Worm (Caenorhabditis elegans) whole organism, young adult: ENCODE measurements around the gene C05E11.3.

Source experiments
- B0336.3 ChIP-seq: fragments of 200-800 bp; sonication (Bioruptor generic); IDR thresholded peaks from 2 replicates; pipeline ENCODE4 v1.3.6; 2022; ENCODE audit warnings: missing genetic modification characterization, missing compliant biosample characterization
- F57A8.1 ChIP-seq: fragments of 200-800 bp; sonication (Bioruptor generic); optimal IDR thresholded peaks from 2 replicates; lab custom pipeline; 2018; ENCODE audit warnings: mild to moderate bottlenecking, missing genetic modification characterization, moderate library complexity, missing compliant biosample characterization
- T26A5.8 ChIP-seq: sonication (generic microtip); optimal IDR thresholded peaks from 2 replicates; lab custom pipeline; 2016; ENCODE audit warnings: missing genetic modification characterization, missing compliant biosample characterization
- Y67H2A.10 ChIP-seq: fragments of 200-800 bp; sonication (Bioruptor generic); conservative IDR thresholded peaks from 2 replicates; pipeline ENCODE4 v1.3.6; 2022; ENCODE audit warnings: missing genetic modification reagents, missing genetic modification characterization, missing compliant biosample characterization
- Y79H2A.3 ChIP-seq: fragments of 200-800 bp; sonication (Bioruptor generic); conservative IDR thresholded peaks from 2 replicates; pipeline ENCODE4 v1.3.6; 2022; ENCODE audit warnings: missing genetic modification reagents, missing genetic modification characterization, missing compliant biosample characterization
- aptf-3 ChIP-seq: fragments of 200-800 bp; sonication (Bioruptor generic); IDR thresholded peaks from 2 replicates; pipeline ENCODE4 v1.3.6; 2022; ENCODE audit warnings: missing genetic modification characterization, missing compliant biosample characterization
- bed-2 ChIP-seq: fragments of 200-800 bp; sonication (Bioruptor generic); IDR thresholded peaks from 2 replicates; pipeline ENCODE4 v1.3.6; 2022; ENCODE audit warnings: missing genetic modification reagents, missing genetic modification characterization, missing compliant biosample characterization
- cebp-2 ChIP-seq: fragments of 200-800 bp; sonication (Bioruptor generic); IDR thresholded peaks from 2 replicates; pipeline ENCODE4 v1.3.6; 2022; ENCODE audit warnings: missing genetic modification characterization, missing compliant biosample characterization
- ceh-100 ChIP-seq: fragments of 200-800 bp; sonication (Bioruptor generic); IDR thresholded peaks from 2 replicates; pipeline ENCODE4 v1.3.6; 2022; ENCODE audit warnings: missing genetic modification reagents, missing genetic modification characterization, missing compliant biosample characterization
- ceh-40 ChIP-seq: fragments of 200-800 bp; sonication (Bioruptor generic); IDR thresholded peaks from 2 replicates; pipeline ENCODE4 v1.3.6; 2022; ENCODE audit warnings: missing genetic modification characterization, missing compliant biosample characterization
- ceh-91 ChIP-seq: fragments of 200-800 bp; sonication (Bioruptor generic); IDR thresholded peaks from 2 replicates; pipeline ENCODE4 v1.3.6; 2022; ENCODE audit warnings: missing genetic modification reagents, missing genetic modification characterization, missing compliant biosample characterization
- efl-1 ChIP-seq: fragments of 150-350 bp; optimal IDR thresholded peaks from 2 replicates; lab custom pipeline; 2014; ENCODE audit warnings: missing biosample characterization, missing genetic modification reagents, missing genetic modification characterization
- him-1 ChIP-seq: sonication (generic microtip); optimal IDR thresholded peaks from 2 replicates; lab custom pipeline; 2016; ENCODE audit warnings: missing genotype, missing genetic modification reagents, missing genetic modification characterization, missing compliant biosample characterization
- hmg-20 ChIP-seq: fragments of 200-800 bp; sonication (Bioruptor generic); IDR thresholded peaks from 2 replicates; pipeline ENCODE4 v1.3.6; 2022; ENCODE audit warnings: missing genetic modification reagents, missing genetic modification characterization, missing compliant biosample characterization
- lag-1 ChIP-seq: fragments of 200-800 bp; sonication (Bioruptor generic); IDR thresholded peaks from 2 replicates; pipeline ENCODE4 v1.3.6; 2022; ENCODE audit warnings: missing genetic modification reagents, missing genetic modification characterization, missing compliant biosample characterization
- let-607 ChIP-seq, 2 experiments: fragments of 200-800 bp in 1 of 2; sonication (Bioruptor generic) in 1 of 2; sonication (generic microtip) in 1 of 2; optimal IDR thresholded peaks; 2 replicates each; lab custom pipeline; 2016 to 2018; ENCODE audit warnings: mild to moderate bottlenecking in 2 of 2, missing compliant biosample characterization in 2 of 2, missing genetic modification characterization in 2 of 2, moderate library complexity in 2 of 2, missing genotype in 1 of 2
- lin-40 ChIP-seq: sonication (generic microtip); optimal IDR thresholded peaks from 2 replicates; lab custom pipeline; 2016; ENCODE audit warnings: missing genetic modification characterization, mild to moderate bottlenecking, missing compliant biosample characterization, missing genotype, missing genetic modification reagents
- lsl-1 ChIP-seq: fragments of 200-800 bp; sonication (Bioruptor generic); optimal IDR thresholded peaks from 2 replicates; lab custom pipeline; 2018; ENCODE audit warnings: mild to moderate bottlenecking, missing genetic modification characterization, moderate library complexity, missing compliant biosample characterization
- madf-3 ChIP-seq: fragments of 200-800 bp; sonication (Bioruptor generic); IDR thresholded peaks from 2 replicates; pipeline ENCODE4 v1.3.6; 2022; ENCODE audit warnings: missing genetic modification reagents, missing genetic modification characterization, missing compliant biosample characterization
- madf-8 ChIP-seq: fragments of 200-800 bp; sonication (Bioruptor generic); conservative IDR thresholded peaks from 2 replicates; pipeline ENCODE4 v1.3.6; 2022; ENCODE audit warnings: missing genetic modification reagents, missing genetic modification characterization, missing compliant biosample characterization
- nfya-1 ChIP-seq: sonication (generic microtip); optimal IDR thresholded peaks from 2 replicates; lab custom pipeline; 2017; ENCODE audit warnings: antibody characterized with exemption, missing compliant biosample characterization, missing genetic modification characterization, borderline replicate concordance; ENCODE audit not compliant: insufficient read depth
- nfya-2 ChIP-seq: fragments of 200-800 bp; sonication (Bioruptor generic); IDR thresholded peaks from 2 replicates; pipeline ENCODE4 v1.3.6; 2022; ENCODE audit warnings: missing genetic modification reagents, missing genetic modification characterization, missing compliant biosample characterization
- nfyb-1 ChIP-seq: fragments of 200-800 bp; sonication (Bioruptor generic); IDR thresholded peaks from 2 replicates; pipeline ENCODE4 v1.3.6; 2022; ENCODE audit warnings: missing genetic modification reagents, missing genetic modification characterization, missing compliant biosample characterization
- nhr-27 ChIP-seq: fragments of 200-800 bp; sonication (Bioruptor generic); optimal IDR thresholded peaks from 2 replicates; lab custom pipeline; 2018; ENCODE audit warnings: mild to moderate bottlenecking, missing genetic modification characterization, moderate library complexity, missing compliant biosample characterization
- nhr-80 ChIP-seq: sonication (generic microtip); optimal IDR thresholded peaks from 2 replicates; lab custom pipeline; 2016; ENCODE audit warnings: missing genetic modification characterization, missing compliant biosample characterization
- rcor-1 ChIP-seq: fragments of 200-800 bp; sonication (Bioruptor generic); IDR thresholded peaks from 2 replicates; pipeline ENCODE4 v1.3.6; 2022; ENCODE audit warnings: missing genetic modification reagents, missing genetic modification characterization, missing compliant biosample characterization
- repo-1 ChIP-seq: sonication (generic microtip); optimal IDR thresholded peaks from 2 replicates; lab custom pipeline; 2017; ENCODE audit warnings: mild to moderate bottlenecking, missing genetic modification characterization, missing compliant biosample characterization
- sdz-38 ChIP-seq: sonication (generic microtip); optimal IDR thresholded peaks from 2 replicates; lab custom pipeline; 2016; ENCODE audit warnings: missing genotype, missing genetic modification characterization, missing compliant biosample characterization
- snpc-4 ChIP-seq, 5 experiments: fragments of 150-350 bp in 1 of 5; sonication (generic microtip) in 4 of 5; optimal IDR thresholded peaks; 2 replicates each; lab custom pipeline; 2014 to 2018; ENCODE audit warnings: missing genetic modification characterization in 5 of 5, missing biosample characterization in 3 of 5, antibody characterized with exemption in 2 of 5, mild to moderate bottlenecking in 2 of 5, missing compliant biosample characterization in 2 of 5, missing genotype in 2 of 5, moderate library complexity in 2 of 5, missing genetic modification reagents in 1 of 5
- ztf-22 ChIP-seq: fragments of 200-800 bp; sonication (Bioruptor generic); optimal IDR thresholded peaks from 2 replicates; lab custom pipeline; 2018; ENCODE audit warnings: mild to moderate bottlenecking, missing genetic modification characterization, moderate library complexity, missing compliant biosample characterization
- ztf-26 ChIP-seq: sonication (generic microtip); optimal IDR thresholded peaks from 2 replicates; lab custom pipeline; 2017; ENCODE audit warnings: missing genetic modification characterization, missing compliant biosample characterization
- ztf-3 ChIP-seq: fragments of 200-800 bp; sonication (Bioruptor generic); optimal IDR thresholded peaks from 2 replicates; lab custom pipeline; 2018; ENCODE audit warnings: mild to moderate bottlenecking, missing genetic modification characterization, missing compliant biosample characterization

C05E11.3 gene

ce11 chrX:4532160-4532741 lies 45.8 kb upstream of the C05E11.3 start, which contains the start of gene nhr-35 (continued):
- TF ChIP-seq lin-40 (tag; lab: Kevin White, UChicago) (peak; percentile 81), snpc-4 (GFP tag; optimal IDR thresholded peaks at IDR 0.05; lab: Kevin White, UChicago) (no peak), snpc-4 (tag; optimal IDR thresholded peaks at IDR 0.05; lab: Kevin White, UChicago) (peak in 3 of 4 experiments; percentile 33 to 46 (median 44))

ce11 chrX:4534112-4534511 lies 43.9 kb upstream of the C05E11.3 start:
- TF ChIP-seq cebp-2 (GFP tag; lab: Robert Waterston, UW) (no peak), snpc-4 (GFP tag; optimal IDR thresholded peaks at IDR 0.05; lab: Kevin White, UChicago) (no peak), snpc-4 (tag; optimal IDR thresholded peaks at IDR 0.05; lab: Kevin White, UChicago) (no peak), F57A8.1 (GFP tag; lab: Kevin White, UChicago) (no peak), ztf-26 (tag; lab: Kevin White, UChicago) (no peak), let-607 (tag; optimal IDR thresholded peaks at IDR 0.05; lab: Kevin White, UChicago) (no peak), nhr-80 (tag; lab: Kevin White, UChicago) (peak; percentile 56), hmg-20 (GFP tag; lab: Robert Waterston, UW) (no peak)
- TF ChIP-seq, all 124 proteins: peak for 1

ce11 chrX:4544543-4544942 lies 33.5 kb upstream of the C05E11.3 start, which contains the start of gene C07A12.2:
Gene C07A12.2 (plus strand): TSS chrX:4544843.
- no peak for TF ChIP-seq nhr-27 (tag; lab: Kevin White, UChicago)
- TF ChIP-seq ceh-40 (GFP tag; lab: Robert Waterston, UW): no peak
- TF ChIP-seq rcor-1 (GFP tag; lab: Robert Waterston, UW): no peak
- TF ChIP-seq B0336.3 (GFP tag; lab: Robert Waterston, UW): no peak
- no peak for TF ChIP-seq nfya-1 (tag; lab: Kevin White, UChicago)
- TF ChIP-seq snpc-4 (GFP tag; optimal IDR thresholded peaks at IDR 0.05; lab: Kevin White, UChicago): no peak
- no peak for TF ChIP-seq snpc-4 (tag; optimal IDR thresholded peaks at IDR 0.05; lab: Kevin White, UChicago)
- TF ChIP-seq Y79H2A.3 (GFP tag; lab: Robert Waterston, UW): no peak
- no peak for TF ChIP-seq ztf-26 (tag; lab: Kevin White, UChicago)
- TF ChIP-seq ztf-3 (GFP tag; lab: Kevin White, UChicago): no peak
- TF ChIP-seq aptf-3 (GFP tag; lab: Robert Waterston, UW): no peak
- no peak for TF ChIP-seq bed-2 (GFP tag; lab: Robert Waterston, UW)
- TF ChIP-seq, all 124 proteins: peak for 0

ce11 chrX:4548929-4549328 lies 29.1 kb upstream of the C05E11.3 start:
- TF ChIP-seq Y67H2A.10 (GFP tag; lab: Robert Waterston, UW): no peak
- TF ChIP-seq nfyb-1 (GFP tag; lab: Robert Waterston, UW): no peak
- no peak for TF ChIP-seq sdz-38
- TF ChIP-seq lag-1: no peak
- TF ChIP-seq ceh-100: no peak
- no peak for TF ChIP-seq repo-1 (tag; lab: Kevin White, UChicago)
- TF ChIP-seq madf-3 (GFP tag; lab: Robert Waterston, UW): no peak
- TF ChIP-seq ztf-3 (GFP tag; lab: Kevin White, UChicago): no peak
- TF ChIP-seq him-1 (tag; lab: Kevin White, UChicago): no peak
- no peak for TF ChIP-seq nfya-2 (GFP tag; lab: Robert Waterston, UW)
- no peak for TF ChIP-seq efl-1
- TF ChIP-seq lsl-1 (GFP tag; lab: Kevin White, UChicago): no peak
- no peak for TF ChIP-seq ztf-22 (GFP tag; lab: Kevin White, UChicago)
- TF ChIP-seq madf-8: no peak
- TF ChIP-seq ceh-91 (GFP tag; lab: Robert Waterston, UW): no peak
- no peak for TF ChIP-seq T26A5.8 (tag; lab: Kevin White, UChicago)
